Worm (Caenorhabditis elegans): ENCODE measurements around the gene nhr-176.

Gene nhr-176

ce11 chrV:16115381-16115780 lies 44.3 kb downstream of the nhr-176 start, which contains the start of gene str-25:
TSS of gene str-25 (plus strand) at chrV:16115681.
- no peak for TF ChIP-seq ces-1 (GFP tag; optimal IDR thresholded peaks at IDR 0.05)

ce11 chrV:16118601-16119000 lies 47.5 kb downstream of the nhr-176 start, which contains the start of gene str-103:
TSS of gene str-103 (minus strand) at chrV:16118701.
- no peak for TF ChIP-seq unc-62 (GFP tag; optimal IDR thresholded peaks at IDR 0.05)
- TF ChIP-seq ces-1 (GFP tag; optimal IDR thresholded peaks at IDR 0.05): no peak
- TF ChIP-seq zip-8 (tag; optimal IDR thresholded peaks at IDR 0.05): no peak
- TF ChIP-seq unc-120 (tag; optimal IDR thresholded peaks at IDR 0.05; ENCODE audit: poor library complexity, severe bottlenecking): no peak
- TF ChIP-seq nhr-237 (tag; optimal IDR thresholded peaks at IDR 0.05): no peak
- TF ChIP-seq pha-4 (tag; optimal IDR thresholded peaks at IDR 0.05): no peak
- no peak for TF ChIP-seq nhr-2 (tag; optimal IDR thresholded peaks at IDR 0.05)
- TF ChIP-seq sptf-1 (tag; optimal IDR thresholded peaks at IDR 0.05): no peak

ce11 chrV:16120499-16120898 lies 49.4 kb downstream of the nhr-176 start:
- TF ChIP-seq elt-1 (tag; optimal IDR thresholded peaks at IDR 0.05; ENCODE audit: borderline replicate concordance, insufficient read depth): no peak
- no peak for TF ChIP-seq snpc-4 (tag; optimal IDR thresholded peaks at IDR 0.05)
- TF ChIP-seq nhr-237 (tag; optimal IDR thresholded peaks at IDR 0.05): no peak
- no peak for TF ChIP-seq lin-32 (GFP tag; optimal IDR thresholded peaks at IDR 0.05)
- no peak for TF ChIP-seq unc-120 (tag; optimal IDR thresholded peaks at IDR 0.05; ENCODE audit: poor library complexity, severe bottlenecking)
- TF ChIP-seq sem-2 (GFP tag; optimal IDR thresholded peaks at IDR 0.05): no peak
- TF ChIP-seq ztf-11 (tag; optimal IDR thresholded peaks at IDR 0.05): no peak
- TF ChIP-seq cnd-1 (tag; optimal IDR thresholded peaks at IDR 0.05): no peak
- no peak for TF ChIP-seq ceh-39 (tag; optimal IDR thresholded peaks at IDR 0.05)
- TF ChIP-seq drap-1 (GFP tag; optimal IDR thresholded peaks at IDR 0.05): no peak

- TF ChIP-seq unc-62 (GFP tag; optimal IDR thresholded peaks at IDR 0.05) (no peak), tbx-8 (GFP tag; optimal IDR thresholded peaks at IDR 0.05) (no peak), pha-4 (tag; optimal IDR thresholded peaks at IDR 0.05) (no peak)
These were observed 49.8 kb downstream of the nhr-176 start, which contains the start of gene skr-3 for ce11 chrV:16120922-16121321. TSS of gene skr-3 (plus strand) at chrV:16121084.

- TF ChIP-seq nhr-28 (tag; optimal IDR thresholded peaks at IDR 0.05) (no peak), nhr-2 (tag; optimal IDR thresholded peaks at IDR 0.05) (no peak), sptf-1 (tag; optimal IDR thresholded peaks at IDR 0.05) (no peak), unc-120 (tag; optimal IDR thresholded peaks at IDR 0.05; ENCODE audit: poor library complexity, severe bottlenecking) (no peak), tbx-8 (GFP tag; optimal IDR thresholded peaks at IDR 0.05) (no peak), bed-3 (GFP tag; optimal IDR thresholded peaks at IDR 0.05) (no peak), cnd-1 (tag; optimal IDR thresholded peaks at IDR 0.05) (no peak), nhr-12 (tag; optimal IDR thresholded peaks at IDR 0.05) (no peak)
These were observed 50.3 kb downstream of the nhr-176 start for ce11 chrV:16121451-16121850.
